Worm (Caenorhabditis elegans) whole organism, early embryonic: ENCODE data around the gene D1054.1.

Experiments used
- ama-1 ChIP-seq: fragments of 150-350 bp; optimal IDR thresholded peaks from 2 replicates; lab custom pipeline; 2014
- ceh-36 ChIP-seq: sonication (generic microtip); optimal IDR thresholded peaks from 2 replicates; lab custom pipeline; 2016; ENCODE audit warnings: missing genetic modification characterization, inconsistent platforms, missing compliant biosample characterization
- ets-7 ChIP-seq: sonication (generic microtip); optimal IDR thresholded peaks from 2 replicates; lab custom pipeline; 2016; ENCODE audit warnings: missing genotype, missing genetic modification characterization, missing compliant biosample characterization
- flt-1 ChIP-seq: fragments of 200-800 bp; sonication (Bioruptor generic); IDR thresholded peaks from 2 replicates; pipeline ENCODE4 v1.3.6; 2022; ENCODE audit warnings: missing genetic modification characterization, missing compliant biosample characterization
- hmg-4 ChIP-seq: fragments of 200-800 bp; sonication (Bioruptor generic); optimal IDR thresholded peaks from 2 replicates; lab custom pipeline; 2018; ENCODE audit warnings: mild to moderate bottlenecking, missing genetic modification characterization, missing compliant biosample characterization
- hnd-1 ChIP-seq: sonication (generic microtip); optimal IDR thresholded peaks from 2 replicates; lab custom pipeline; 2016; ENCODE audit warnings: missing genetic modification characterization, missing compliant biosample characterization
- pes-1 ChIP-seq: fragments of 200-800 bp; sonication (Bioruptor generic); IDR thresholded peaks from 2 replicates; pipeline ENCODE4 v1.3.6; 2022; ENCODE audit warnings: missing genetic modification reagents, missing genetic modification characterization, missing compliant biosample characterization
- tbx-11 ChIP-seq: fragments of 200-800 bp; sonication (Bioruptor generic); IDR thresholded peaks from 2 replicates; pipeline ENCODE4 v1.3.6; 2022; ENCODE audit warnings: missing genetic modification characterization, missing compliant biosample characterization
- tra-4 ChIP-seq: sonication (generic microtip); optimal IDR thresholded peaks from 2 replicates; lab custom pipeline; 2017; ENCODE audit warnings: missing genetic modification characterization, missing compliant biosample characterization

- TF ChIP-seq pes-1 = no peak
- no peak for TF ChIP-seq hnd-1 (tag; lab: Kevin White, UChicago)
- no peak for TF ChIP-seq tra-4 (tag; lab: Kevin White, UChicago)
- TF ChIP-seq ama-1 (lab: Kevin White, UChicago) = no peak
- no peak for TF ChIP-seq flt-1 (GFP tag; lab: Robert Waterston, UW)
- TF ChIP-seq ets-7 (tag; lab: Kevin White, UChicago) = no peak
- no peak for TF ChIP-seq ceh-36
- no peak for TF ChIP-seq hmg-4 (GFP tag; lab: Kevin White, UChicago)
- no peak for TF ChIP-seq tbx-11 (GFP tag; lab: Robert Waterston, UW)
These were observed 32.0 kb upstream of the D1054.1 start for ce11 chrV:10802060-10802459.
